Worm (Caenorhabditis elegans) whole organism, young adult: Measurements from ENCODE around the gene ptr-13.

Experiments used
- B0019.2 ChIP-seq: fragments of 200-800 bp; sonication (Bioruptor generic); conservative IDR thresholded peaks from 2 replicates; pipeline ENCODE4 v1.3.6; 2022; ENCODE audit warnings: missing genetic modification reagents, missing genetic modification characterization, missing compliant biosample characterization
- F37B4.10 ChIP-seq: fragments of 200-800 bp; sonication (Bioruptor generic); IDR thresholded peaks from 2 replicates; pipeline ENCODE4 v1.3.6; 2022; ENCODE audit warnings: missing genetic modification characterization, missing compliant biosample characterization
- F39B2.1 ChIP-seq: fragments of 200-800 bp; sonication (Bioruptor generic); IDR thresholded peaks from 2 replicates; pipeline ENCODE4 v1.3.6; 2022; ENCODE audit warnings: missing genetic modification reagents, missing genetic modification characterization, missing compliant biosample characterization
- K11D2.4 ChIP-seq: fragments of 200-800 bp; sonication (Bioruptor generic); IDR thresholded peaks from 2 replicates; pipeline ENCODE4 v1.3.6; 2022; ENCODE audit warnings: missing genetic modification reagents, missing genetic modification characterization, missing compliant biosample characterization
- T26A5.8 ChIP-seq: sonication (generic microtip); optimal IDR thresholded peaks from 2 replicates; lab custom pipeline; 2016; ENCODE audit warnings: missing genetic modification characterization, missing compliant biosample characterization
- Y67H2A.10 ChIP-seq: fragments of 200-800 bp; sonication (Bioruptor generic); conservative IDR thresholded peaks from 2 replicates; pipeline ENCODE4 v1.3.6; 2022; ENCODE audit warnings: missing genetic modification reagents, missing genetic modification characterization, missing compliant biosample characterization
- Y79H2A.3 ChIP-seq: fragments of 200-800 bp; sonication (Bioruptor generic); conservative IDR thresholded peaks from 2 replicates; pipeline ENCODE4 v1.3.6; 2022; ENCODE audit warnings: missing genetic modification reagents, missing genetic modification characterization, missing compliant biosample characterization
- Y95B8A.8 ChIP-seq: fragments of 200-800 bp; sonication (Bioruptor generic); IDR thresholded peaks from 2 replicates; pipeline ENCODE4 v1.3.6; 2022; ENCODE audit warnings: missing genetic modification reagents, missing genetic modification characterization, missing compliant biosample characterization
- aptf-2 ChIP-seq: fragments of 200-800 bp; sonication (Bioruptor generic); conservative IDR thresholded peaks from 2 replicates; pipeline ENCODE4 v1.3.6; 2022; ENCODE audit warnings: missing genetic modification reagents, missing genetic modification characterization, missing compliant biosample characterization
- aptf-3 ChIP-seq: fragments of 200-800 bp; sonication (Bioruptor generic); IDR thresholded peaks from 2 replicates; pipeline ENCODE4 v1.3.6; 2022; ENCODE audit warnings: missing genetic modification characterization, missing compliant biosample characterization
- bed-1 ChIP-seq: fragments of 200-800 bp; sonication (Bioruptor generic); IDR thresholded peaks from 2 replicates; pipeline ENCODE4 v1.3.6; 2022; ENCODE audit warnings: missing genetic modification reagents, missing genetic modification characterization, missing compliant biosample characterization
- bed-2 ChIP-seq: fragments of 200-800 bp; sonication (Bioruptor generic); IDR thresholded peaks from 2 replicates; pipeline ENCODE4 v1.3.6; 2022; ENCODE audit warnings: missing genetic modification reagents, missing genetic modification characterization, missing compliant biosample characterization
- cebp-1 ChIP-seq, 2 experiments: fragments of 200-800 bp in 1 of 2; sonication (Bioruptor generic) in 1 of 2; sonication (generic microtip) in 1 of 2; IDR thresholded peaks in 1 of 2; optimal IDR thresholded peaks in 1 of 2; 2 replicates each; pipeline versions ENCODE4 v1.3.6 to Lab custom; 2017 to 2022; ENCODE audit warnings: missing compliant biosample characterization in 2 of 2, missing genetic modification characterization in 2 of 2, mild to moderate bottlenecking in 1 of 2, missing genetic modification reagents in 1 of 2, moderate library complexity in 1 of 2
- ceh-40 ChIP-seq: fragments of 200-800 bp; sonication (Bioruptor generic); IDR thresholded peaks from 2 replicates; pipeline ENCODE4 v1.3.6; 2022; ENCODE audit warnings: missing genetic modification characterization, missing compliant biosample characterization
- ceh-58 ChIP-seq: fragments of 200-800 bp; sonication (Bioruptor generic); IDR thresholded peaks from 2 replicates; pipeline ENCODE4 v1.3.6; 2022; ENCODE audit warnings: missing genetic modification characterization, missing compliant biosample characterization
- ceh-79 ChIP-seq: sonication (generic microtip); optimal IDR thresholded peaks from 2 replicates; lab custom pipeline; 2017; ENCODE audit warnings: mild to moderate bottlenecking, missing genetic modification characterization, missing compliant biosample characterization
- chd-7 ChIP-seq: sonication (generic microtip); optimal IDR thresholded peaks from 2 replicates; lab custom pipeline; 2016; ENCODE audit warnings: mild to moderate bottlenecking, missing genetic modification characterization, moderate library complexity, missing compliant biosample characterization
- dpff-1 ChIP-seq: sonication (generic microtip); optimal IDR thresholded peaks from 2 replicates; lab custom pipeline; 2017; ENCODE audit warnings: mild to moderate bottlenecking, missing genetic modification characterization, missing compliant biosample characterization
- dpl-1 ChIP-seq: fragments of 150-350 bp; optimal IDR thresholded peaks from 2 replicates; lab custom pipeline; 2014; ENCODE audit warnings: missing biosample characterization, missing genetic modification reagents, missing genetic modification characterization
- egl-18 ChIP-seq: fragments of 200-800 bp; sonication (Bioruptor generic); IDR thresholded peaks from 2 replicates; pipeline ENCODE4 v1.3.6; 2022; ENCODE audit warnings: missing genetic modification reagents, missing genetic modification characterization, missing compliant biosample characterization
- egrh-3 ChIP-seq: fragments of 200-800 bp; sonication (Bioruptor generic); IDR thresholded peaks from 2 replicates; pipeline ENCODE4 v1.3.6; 2022; ENCODE audit warnings: missing genetic modification reagents, missing genetic modification characterization, missing compliant biosample characterization
- fkh-3 ChIP-seq: sonication (generic microtip); optimal IDR thresholded peaks from 2 replicates; lab custom pipeline; 2016; ENCODE audit warnings: mild to moderate bottlenecking, missing genetic modification characterization, missing compliant biosample characterization
- hlh-12 ChIP-seq: sonication (generic microtip); optimal IDR thresholded peaks from 2 replicates; lab custom pipeline; 2016; ENCODE audit warnings: missing genetic modification characterization, missing compliant biosample characterization
- hlh-26 ChIP-seq: fragments of 200-800 bp; sonication (Bioruptor generic); conservative IDR thresholded peaks from 2 replicates; pipeline ENCODE4 v1.3.6; 2022; ENCODE audit warnings: missing genetic modification reagents, missing genetic modification characterization, missing compliant biosample characterization
- let-526 ChIP-seq: fragments of 200-800 bp; sonication (Bioruptor generic); IDR thresholded peaks from 2 replicates; pipeline ENCODE4 v1.3.6; 2022; ENCODE audit warnings: missing genetic modification reagents, missing genetic modification characterization, missing compliant biosample characterization
- lin-26 ChIP-seq: fragments of 200-800 bp; sonication (Bioruptor generic); IDR thresholded peaks from 2 replicates; pipeline ENCODE4 v1.3.6; 2022; ENCODE audit warnings: missing genetic modification reagents, missing genetic modification characterization, missing compliant biosample characterization
- lir-1 ChIP-seq: fragments of 200-800 bp; sonication (Bioruptor generic); conservative IDR thresholded peaks from 2 replicates; pipeline ENCODE4 v1.3.6; 2022; ENCODE audit warnings: missing genetic modification reagents, missing genetic modification characterization, missing compliant biosample characterization
- madf-10 ChIP-seq: sonication (generic microtip); optimal IDR thresholded peaks from 2 replicates; lab custom pipeline; 2016; ENCODE audit warnings: mild to moderate bottlenecking, missing genetic modification characterization, missing compliant biosample characterization
- mcd-1 ChIP-seq: fragments of 200-800 bp; sonication (Bioruptor generic); IDR thresholded peaks from 2 replicates; pipeline ENCODE4 v1.3.6; 2022; ENCODE audit warnings: missing genetic modification reagents, missing genetic modification characterization, missing compliant biosample characterization
- mes-4 ChIP-seq: sonication (generic microtip); optimal IDR thresholded peaks from 2 replicates; lab custom pipeline; 2016; ENCODE audit warnings: missing genotype, missing genetic modification characterization, missing compliant biosample characterization
- nfya-1 ChIP-seq: sonication (generic microtip); optimal IDR thresholded peaks from 2 replicates; lab custom pipeline; 2017; ENCODE audit warnings: antibody characterized with exemption, missing compliant biosample characterization, missing genetic modification characterization, borderline replicate concordance; ENCODE audit not compliant: insufficient read depth
- nfya-2 ChIP-seq: fragments of 200-800 bp; sonication (Bioruptor generic); IDR thresholded peaks from 2 replicates; pipeline ENCODE4 v1.3.6; 2022; ENCODE audit warnings: missing genetic modification reagents, missing genetic modification characterization, missing compliant biosample characterization
- nhr-120 ChIP-seq: fragments of 200-800 bp; sonication (Bioruptor generic); IDR thresholded peaks from 2 replicates; pipeline ENCODE4 v1.3.6; 2022; ENCODE audit warnings: missing genetic modification characterization, missing compliant biosample characterization
- nhr-179 ChIP-seq: sonication (generic microtip); optimal IDR thresholded peaks from 2 replicates; lab custom pipeline; 2016; ENCODE audit warnings: mild to moderate bottlenecking, missing genetic modification characterization, missing compliant biosample characterization
- pbrm-1 ChIP-seq: fragments of 200-800 bp; sonication (Bioruptor generic); IDR thresholded peaks from 2 replicates; pipeline ENCODE4 v1.3.6; 2022; ENCODE audit warnings: missing genetic modification reagents, missing genetic modification characterization, missing compliant biosample characterization
- snpc-1.1 ChIP-seq: sonication (generic microtip); optimal IDR thresholded peaks from 2 replicates; lab custom pipeline; 2017; ENCODE audit warnings: missing genetic modification characterization, mild to moderate bottlenecking, missing compliant biosample characterization, antibody characterized with exemption, moderate library complexity, missing genotype, missing genetic modification reagents; ENCODE audit not compliant: insufficient read depth
- snpc-1.3 ChIP-seq: sonication (generic microtip); optimal IDR thresholded peaks from 2 replicates; lab custom pipeline; 2017; ENCODE audit warnings: missing genetic modification characterization, mild to moderate bottlenecking, missing compliant biosample characterization, antibody characterized with exemption, moderate library complexity, missing genotype, missing genetic modification reagents; ENCODE audit not compliant: insufficient read depth
- unc-62 ChIP-seq: fragments of 150-350 bp; optimal IDR thresholded peaks from 2 replicates; lab custom pipeline; 2014; ENCODE audit warnings: missing biosample characterization, missing genetic modification reagents, missing genetic modification characterization
- xnd-1 ChIP-seq: sonication (generic microtip); optimal IDR thresholded peaks from 2 replicates; lab custom pipeline; 2016; ENCODE audit warnings: missing genotype, missing genetic modification reagents, missing genetic modification characterization, missing compliant biosample characterization
- ztf-25 ChIP-seq: fragments of 200-800 bp; sonication (Bioruptor generic); IDR thresholded peaks from 2 replicates; pipeline ENCODE4 v1.3.6; 2022; ENCODE audit warnings: missing genetic modification reagents, missing genetic modification characterization, missing compliant biosample characterization
- ztf-26 ChIP-seq: sonication (generic microtip); optimal IDR thresholded peaks from 2 replicates; lab custom pipeline; 2017; ENCODE audit warnings: missing genetic modification characterization, missing compliant biosample characterization
- ztf-3 ChIP-seq: fragments of 200-800 bp; sonication (Bioruptor generic); optimal IDR thresholded peaks from 2 replicates; lab custom pipeline; 2018; ENCODE audit warnings: mild to moderate bottlenecking, missing genetic modification characterization, missing compliant biosample characterization

Gene ptr-13

DNA sequence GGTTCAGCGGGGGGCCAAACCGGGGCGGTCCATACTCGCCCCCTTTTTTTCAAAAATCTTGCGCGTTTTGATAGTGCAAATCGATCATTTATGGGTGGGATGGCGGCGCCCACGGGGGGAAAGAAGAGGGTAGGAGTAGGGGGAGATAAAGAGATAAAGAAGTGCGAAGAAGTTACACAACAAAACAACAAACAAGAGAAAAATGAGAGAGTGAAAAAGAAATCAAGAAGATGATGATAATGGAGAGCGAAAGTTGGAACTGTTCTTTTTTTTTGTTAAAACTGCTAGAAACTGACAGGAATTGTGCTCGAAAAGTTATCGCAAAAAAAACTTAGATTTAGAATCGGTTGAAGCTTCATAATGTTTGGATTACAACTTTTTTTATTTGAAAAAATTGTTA, at the start of gene ptr-13:
TSS of gene ptr-13 (minus strand) at position 92 of the 400 bp plus-strand sequence.
- no peak for TF ChIP-seq fkh-3 (tag; lab: Kevin White, UChicago)
- TF ChIP-seq pbrm-1 (GFP tag; lab: Robert Waterston, UW): no peak
- TF ChIP-seq bed-1: no peak
- no peak for TF ChIP-seq hlh-12 (tag; lab: Kevin White, UChicago)
- no peak for TF ChIP-seq Y95B8A.8 (GFP tag; lab: Robert Waterston, UW)
- no peak for TF ChIP-seq snpc-1.1 (tag; lab: Kevin White, UChicago)
- TF ChIP-seq dpff-1 (tag; lab: Kevin White, UChicago): no peak
- TF ChIP-seq F37B4.10: no peak
- no peak for TF ChIP-seq chd-7
- TF ChIP-seq ceh-40 (GFP tag; lab: Robert Waterston, UW): no peak
- no peak for TF ChIP-seq lir-1 (GFP tag; lab: Robert Waterston, UW)
- no peak for TF ChIP-seq Y67H2A.10
- no peak for TF ChIP-seq nfya-2 (GFP tag; lab: Robert Waterston, UW)
- TF ChIP-seq nfya-1 (tag; lab: Kevin White, UChicago): no peak
- no peak for TF ChIP-seq Y79H2A.3 (GFP tag; lab: Robert Waterston, UW)
- no peak for TF ChIP-seq cebp-1 (GFP tag; IDR thresholded peaks at IDR 0.05; lab: Robert Waterston, UW)
- TF ChIP-seq cebp-1 (tag; optimal IDR thresholded peaks at IDR 0.05; lab: Kevin White, UChicago): no peak
- no peak for TF ChIP-seq ztf-3 (GFP tag; lab: Kevin White, UChicago)
- no peak for TF ChIP-seq B0019.2 (GFP tag; lab: Robert Waterston, UW)
- TF ChIP-seq ztf-25 (GFP tag; lab: Robert Waterston, UW): no peak

DNA sequence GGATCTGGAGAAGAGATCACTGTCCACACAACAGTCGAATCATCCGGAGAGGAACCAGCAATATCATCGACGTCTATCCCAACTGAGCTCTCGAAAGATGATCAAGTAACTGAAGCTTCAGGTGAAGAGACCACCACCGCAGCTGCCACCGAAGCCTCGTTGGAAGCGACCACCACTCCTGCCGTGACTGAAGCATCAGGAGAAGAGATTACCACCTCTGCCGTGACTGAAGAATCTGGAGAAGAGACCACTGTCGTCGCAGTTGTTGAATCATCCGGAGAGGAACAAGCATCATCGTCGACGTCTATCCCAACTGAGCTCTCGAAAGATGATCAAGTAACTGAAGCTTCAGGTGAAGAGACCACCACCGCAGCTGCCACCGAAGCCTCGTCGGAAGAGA, 49.4 kb upstream of the ptr-13 start:
- 0 out of 2 replicates have a peak, but pooled peaks have one; percentile 41 for TF ChIP-seq F39B2.1
- peak; percentile 46; the same call in 1 of the 2 replicates for TF ChIP-seq aptf-2 (GFP tag; lab: Robert Waterston, UW)
- 0 out of 2 replicates have a peak, but pooled peaks have one; percentile 87 for TF ChIP-seq ceh-58 (GFP tag; lab: Robert Waterston, UW)
- TF ChIP-seq egrh-3 (GFP tag; lab: Robert Waterston, UW): peak; percentile 71; the same call in 1 of the 2 replicates
- TF ChIP-seq, all 124 proteins: peak for 4; not testable (repeated sequence) for 120

DNA sequence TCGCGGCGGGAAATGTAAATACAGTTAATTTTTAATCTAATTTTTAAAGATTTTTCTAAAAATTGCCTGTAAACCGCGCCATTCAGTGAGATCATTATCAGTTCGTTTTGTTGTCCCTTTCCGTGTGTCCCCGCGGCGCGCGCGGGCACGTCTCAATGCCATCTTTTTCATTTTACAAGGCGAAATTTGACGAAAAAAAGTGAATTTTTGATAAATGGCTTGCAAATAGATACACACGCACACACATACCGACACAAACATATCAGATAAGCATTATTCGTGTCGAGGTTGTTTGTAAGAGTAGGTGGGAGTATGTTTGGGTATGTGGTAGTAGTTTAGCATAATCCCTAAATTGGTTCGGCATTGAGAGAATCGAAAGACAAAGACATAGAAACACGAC, 43.5 kb upstream of the ptr-13 start:
- no peak for TF ChIP-seq lin-26 (GFP tag; lab: Robert Waterston, UW)
- no peak for TF ChIP-seq madf-10 (tag; lab: Kevin White, UChicago)
- no peak for TF ChIP-seq unc-62 (GFP tag; lab: Kevin White, UChicago)
- no peak for TF ChIP-seq bed-1
- no peak for TF ChIP-seq K11D2.4
- no peak for TF ChIP-seq ztf-26
- no peak for TF ChIP-seq dpl-1 (GFP tag; lab: Kevin White, UChicago)
- no peak for TF ChIP-seq bed-2 (GFP tag; lab: Robert Waterston, UW)
- no peak for TF ChIP-seq nhr-179 (tag; lab: Kevin White, UChicago)
- no peak for TF ChIP-seq aptf-3 (GFP tag; lab: Robert Waterston, UW)
- no peak for TF ChIP-seq egrh-3 (GFP tag; lab: Robert Waterston, UW)

DNA sequence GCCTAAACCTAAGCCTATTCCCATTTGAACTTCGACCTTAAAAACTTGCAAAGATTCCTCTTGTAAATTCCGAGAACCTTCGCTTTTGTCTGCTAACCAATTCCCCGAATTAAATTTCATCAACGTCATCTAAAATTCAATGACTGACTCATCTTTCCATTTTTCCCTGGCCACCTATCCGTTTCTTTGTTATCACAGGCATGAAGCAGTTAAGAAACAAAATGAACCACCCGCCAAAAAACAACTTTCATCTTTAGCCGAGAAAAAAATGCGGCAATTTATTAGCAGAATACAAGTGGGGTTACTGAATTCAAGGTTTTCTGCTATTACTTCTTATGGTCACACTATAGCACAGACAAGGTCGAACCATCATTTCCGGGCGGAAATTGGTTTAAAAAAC, 42.5 kb upstream of the ptr-13 start:
- TF ChIP-seq let-526 (no peak), snpc-1.3 (tag; lab: Kevin White, UChicago) (no peak), K11D2.4 (no peak), mes-4 (no peak), mcd-1 (GFP tag; lab: Robert Waterston, UW) (no peak), hlh-26 (GFP tag; lab: Robert Waterston, UW) (no peak), T26A5.8 (no peak), nhr-120 (no peak), ceh-79 (no peak), xnd-1 (no peak), egl-18 (no peak)
